Fruit fly (Drosophila melanogaster): ENCODE measurements around the gene Ccp84Ab.

The Ccp84Ab gene

DNA sequence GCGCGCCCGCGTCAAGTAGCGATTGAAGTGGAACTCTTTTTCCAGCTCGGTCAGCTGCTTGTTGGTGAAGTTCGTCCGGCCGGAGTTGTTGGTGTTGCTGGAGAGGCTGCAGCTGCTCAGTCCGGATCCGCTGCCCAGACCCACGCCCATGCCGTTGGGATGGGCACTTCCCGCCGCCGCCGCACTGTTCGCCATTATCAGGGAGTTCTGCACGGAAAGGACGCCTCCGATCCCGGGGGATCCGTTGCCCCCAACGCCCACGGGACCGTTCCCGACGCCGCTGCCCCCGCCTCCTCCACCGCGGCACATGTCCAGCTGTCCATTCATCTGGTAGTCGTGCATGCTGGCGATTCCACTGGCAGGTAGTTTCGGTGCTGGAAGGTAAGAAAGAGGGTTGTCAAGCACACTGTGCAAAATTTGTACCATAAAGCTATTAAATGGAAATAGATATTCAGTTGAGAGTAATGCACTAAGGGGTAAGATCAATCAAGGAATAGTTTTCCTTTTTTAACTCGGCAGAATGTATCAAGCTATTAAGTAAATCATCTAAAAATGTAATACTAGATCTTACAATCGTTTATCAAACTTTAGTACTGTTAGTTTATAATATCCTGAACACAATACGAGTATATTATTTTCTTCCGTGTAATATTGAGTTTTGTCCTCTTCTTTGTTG is 39.9 kb downstream of the Ccp84Ab start:
- TF ChIP-seq CG13296 (GFP tag; optimal IDR thresholded peaks at IDR 0.05) = no peak
- no peak for TF ChIP-seq CG8388 (GFP tag; optimal IDR thresholded peaks at IDR 0.05)
- TF ChIP-seq pros (GFP tag; optimal IDR thresholded peaks at IDR 0.05) = no peak
- no peak for TF ChIP-seq da (GFP tag; optimal IDR thresholded peaks at IDR 0.05)
- TF ChIP-seq CG12155 (GFP tag; optimal IDR thresholded peaks at IDR 0.05) = no peak
- no peak for TF ChIP-seq CG17186 (GFP tag; optimal IDR thresholded peaks at IDR 0.05)
- no peak for TF ChIP-seq Mrtf (GFP tag; IDR thresholded peaks at IDR 0.05)
- TF ChIP-seq CG14050 (GFP tag; IDR thresholded peaks at IDR 0.05) = no peak
- TF ChIP-seq lmd (GFP tag; IDR thresholded peaks at IDR 0.05) = no peak
- TF ChIP-seq fu2 (GFP tag; optimal IDR thresholded peaks at IDR 0.05) = no peak
- TF ChIP-seq CG17829 (tag; optimal IDR thresholded peaks at IDR 0.05) = peak; percentile 9
- TF ChIP-seq CHES-1-like (GFP tag; optimal IDR thresholded peaks at IDR 0.05) = no peak
- no peak for TF ChIP-seq CG8765 (GFP tag; IDR thresholded peaks at IDR 0.05)
- no peak for TF ChIP-seq tap (tag; optimal IDR thresholded peaks at IDR 0.05)
- TF ChIP-seq Tbp (GFP tag; optimal IDR thresholded peaks at IDR 0.05) = no peak
- no peak for TF ChIP-seq fd96Cb (tag; optimal IDR thresholded peaks at IDR 0.05)
- no peak for TF ChIP-seq al (GFP tag; IDR thresholded peaks at IDR 0.05)
- TF ChIP-seq row (GFP tag; IDR thresholded peaks at IDR 0.05) = 0 out of 3 replicates have a peak, but pooled peaks have one; percentile 15
- no peak for TF ChIP-seq Dek (tag; optimal IDR thresholded peaks at IDR 0.05)
- no peak for TF ChIP-seq CG14441 (GFP tag; IDR thresholded peaks at IDR 0.05)
- TF ChIP-seq org-1 (GFP tag; optimal IDR thresholded peaks at IDR 0.05) = no peak
- peak in 1 of 2 experiments; percentile 46 for TF ChIP-seq tll (GFP tag; optimal IDR thresholded peaks at IDR 0.05)
- no peak for TF ChIP-seq CG17361 (GFP tag; IDR thresholded peaks at IDR 0.05)
- no peak for TF ChIP-seq CG17359 (tag; optimal IDR thresholded peaks at IDR 0.05)
- TF ChIP-seq Hr51 (GFP tag; optimal IDR thresholded peaks at IDR 0.05) = no peak
- peak; percentile 48; the same call in 1 of the 2 replicates for TF ChIP-seq CG4404 (GFP tag; IDR thresholded peaks at IDR 0.05)
- no peak for TF ChIP-seq CG32772 (GFP tag; IDR thresholded peaks at IDR 0.05)
- TF ChIP-seq CTCF (GFP tag; optimal IDR thresholded peaks at IDR 0.05) = no peak
- no peak for TF ChIP-seq D (optimal IDR thresholded peaks at IDR 0.05)
- no peak for TF ChIP-seq D (GFP tag; optimal IDR thresholded peaks at IDR 0.05)
- TF ChIP-seq Dfd (GFP tag; optimal IDR thresholded peaks at IDR 0.05) = no peak
- TF ChIP-seq pb (GFP tag; optimal IDR thresholded peaks at IDR 0.05) = no peak
- no peak for TF ChIP-seq NC2α (GFP tag; optimal IDR thresholded peaks at IDR 0.05)
- TF ChIP-seq caup (GFP tag; optimal IDR thresholded peaks at IDR 0.05; ENCODE audit: severe bottlenecking) = no peak
- TF ChIP-seq ATbp (GFP tag; optimal IDR thresholded peaks at IDR 0.05) = no peak
- TF ChIP-seq CG11456 (GFP tag; IDR thresholded peaks at IDR 0.05) = 0 out of 3 replicates have a peak, but pooled peaks have one; percentile 17
- no peak for TF ChIP-seq jigr1 (GFP tag; IDR thresholded peaks at IDR 0.05)
- TF ChIP-seq maf-S (GFP tag; optimal IDR thresholded peaks at IDR 0.05) = no peak
- no peak for TF ChIP-seq CG14667 (GFP tag; IDR thresholded peaks at IDR 0.05)
- peak; percentile 91 for TF ChIP-seq zf30C (GFP tag; optimal IDR thresholded peaks at IDR 0.05)
- peak; percentile 62 for TF ChIP-seq Med (GFP tag)
- no peak for TF ChIP-seq CG11093 (GFP tag; IDR thresholded peaks at IDR 0.05)
- no peak for TF ChIP-seq corto (GFP tag; optimal IDR thresholded peaks at IDR 0.05)
- peak; percentile 14 for TF ChIP-seq trem (tag; optimal IDR thresholded peaks at IDR 0.05)
- no peak for TF ChIP-seq CG12104 (GFP tag; optimal IDR thresholded peaks at IDR 0.05)
- no peak for TF ChIP-seq Sox100B (GFP tag; optimal IDR thresholded peaks at IDR 0.05)
- TF ChIP-seq pzg (GFP tag; optimal IDR thresholded peaks at IDR 0.05) = no peak
- no peak for TF ChIP-seq Lim3 (GFP tag; IDR thresholded peaks at IDR 0.05)
- no peak for TF ChIP-seq CG10462 (GFP tag; optimal IDR thresholded peaks at IDR 0.05)
- no peak for TF ChIP-seq lbe (GFP tag; optimal IDR thresholded peaks at IDR 0.05)
- TF ChIP-seq eve (GFP tag; optimal IDR thresholded peaks at IDR 0.05) = peak in 1 of 2 experiments; percentile 27
- no peak for TF ChIP-seq YL-1 (GFP tag; optimal IDR thresholded peaks at IDR 0.05)

All from whole organism, embryonic.